Worm (Caenorhabditis elegans) whole organism, L4 larva: Measurements from ENCODE around the gene vps-35.
"Not testable (repeated sequence)": the region's sequence is repeated elsewhere in the genome, so short reads cannot be mapped to it uniquely, and the experiment has no call there.

Source experiments
- F49E8.2 ChIP-seq: sonication (generic microtip); optimal IDR thresholded peaks from 2 replicates; lab custom pipeline; 2016; ENCODE audit warnings: missing compliant biosample characterization, mild to moderate bottlenecking, missing genetic modification characterization, borderline replicate concordance
- T20F7.1 ChIP-seq: fragments of 200-800 bp; sonication (Bioruptor generic); optimal IDR thresholded peaks from 2 replicates; lab custom pipeline; 2018; ENCODE audit warnings: mild to moderate bottlenecking, missing genetic modification characterization, missing compliant biosample characterization
- arid-1 ChIP-seq: fragments of 200-800 bp; sonication (Bioruptor generic); conservative IDR thresholded peaks from 2 replicates; pipeline ENCODE4 v1.3.6; 2022; ENCODE audit warnings: missing genetic modification reagents, missing genetic modification characterization, missing compliant biosample characterization
- attf-4 ChIP-seq: sonication (generic microtip); optimal IDR thresholded peaks from 3 replicates; lab custom pipeline; 2017; ENCODE audit warnings: missing biosample characterization, missing genetic modification characterization
- ceh-20 ChIP-seq: fragments of 200-800 bp; sonication (Bioruptor generic); IDR thresholded peaks from 2 replicates; pipeline ENCODE4 v1.3.6; 2022; ENCODE audit warnings: missing genetic modification reagents, missing genetic modification characterization, missing compliant biosample characterization
- daf-16 ChIP-seq, 3 experiments: sonication (generic microtip); optimal IDR thresholded peaks; 2 replicates each; lab custom pipeline; 2016 to 2017; ENCODE audit warnings: missing genetic modification characterization in 3 of 3, missing genetic modification reagents in 3 of 3, mild to moderate bottlenecking in 2 of 3, missing compliant biosample characterization in 2 of 3, missing biosample characterization in 1 of 3, moderate library complexity in 1 of 3
- daf-19 ChIP-seq: fragments of 200-800 bp; sonication (Bioruptor generic); conservative IDR thresholded peaks from 2 replicates; pipeline ENCODE4 v1.3.6; 2022; ENCODE audit warnings: missing genetic modification characterization, missing compliant biosample characterization
- dpl-1 ChIP-seq: fragments of 150-350 bp; optimal IDR thresholded peaks from 2 replicates; lab custom pipeline; 2014; ENCODE audit warnings: missing biosample characterization, missing genetic modification reagents, missing genetic modification characterization
- egl-43 ChIP-seq: fragments of 200-800 bp; sonication (Bioruptor generic); IDR thresholded peaks from 2 replicates; pipeline ENCODE4 v1.3.6; 2022; ENCODE audit warnings: missing genetic modification reagents, missing genetic modification characterization, missing compliant biosample characterization
- fkh-10 ChIP-seq: fragments of 150-350 bp; optimal IDR thresholded peaks from 2 replicates; lab custom pipeline; 2014; ENCODE audit warnings: missing biosample characterization, missing genetic modification reagents, missing genetic modification characterization
- hif-1 ChIP-seq, 2 experiments: sonication (generic microtip); optimal IDR thresholded peaks; 2 replicates each; lab custom pipeline; 2016 to 2017; ENCODE audit warnings: missing compliant biosample characterization in 2 of 2, missing genetic modification characterization in 2 of 2, missing genetic modification reagents in 2 of 2, missing genotype in 2 of 2, mild to moderate bottlenecking in 1 of 2
- hlh-11 ChIP-seq: fragments of 200-800 bp; sonication (Bioruptor generic); optimal IDR thresholded peaks from 2 replicates; lab custom pipeline; 2018; ENCODE audit warnings: mild to moderate bottlenecking, missing genetic modification characterization, missing compliant biosample characterization
- hlh-30 ChIP-seq: sonication (generic microtip); optimal IDR thresholded peaks from 2 replicates; lab custom pipeline; 2017; ENCODE audit warnings: antibody characterized with exemption, mild to moderate bottlenecking, missing genetic modification characterization, missing compliant biosample characterization; ENCODE audit not compliant: insufficient read depth
- hmg-1.1 ChIP-seq: fragments of 200-800 bp; sonication (Bioruptor generic); IDR thresholded peaks from 2 replicates; pipeline ENCODE4 v1.3.6; 2022; ENCODE audit warnings: missing genetic modification reagents, missing genetic modification characterization, missing compliant biosample characterization
- madf-5 ChIP-seq, 2 experiments: fragments of 200-800 bp; sonication (Bioruptor generic); IDR thresholded peaks; 2 replicates each; pipeline ENCODE4 v1.3.6; 2022; ENCODE audit warnings: missing compliant biosample characterization in 2 of 2, missing genetic modification characterization in 2 of 2
- mdl-1 ChIP-seq, 2 experiments: fragments of 150-350 bp in 1 of 2; sonication (generic microtip) in 1 of 2; optimal IDR thresholded peaks; 2 replicates each; lab custom pipeline; 2014 to 2017; ENCODE audit warnings: missing biosample characterization in 2 of 2, missing genetic modification characterization in 2 of 2
- mep-1 ChIP-seq: fragments of 150-350 bp; sonication (generic microtip); optimal IDR thresholded peaks from 3 replicates; lab custom pipeline; 2014; ENCODE audit warnings: missing biosample characterization, missing genetic modification characterization
- mes-2 ChIP-seq: sonication (generic microtip); optimal IDR thresholded peaks from 2 replicates; lab custom pipeline; 2016; ENCODE audit warnings: missing genotype, mild to moderate bottlenecking, missing genetic modification characterization, missing compliant biosample characterization; ENCODE audit not compliant: poor library complexity, severe bottlenecking
- mxl-3 ChIP-seq: fragments of 200-800 bp; sonication (Bioruptor generic); optimal IDR thresholded peaks from 2 replicates; lab custom pipeline; 2018; ENCODE audit warnings: mild to moderate bottlenecking, missing genetic modification characterization, missing compliant biosample characterization
- nhr-102 ChIP-seq: sonication (generic microtip); optimal IDR thresholded peaks from 2 replicates; lab custom pipeline; 2016; ENCODE audit warnings: mild to moderate bottlenecking, missing genetic modification characterization, moderate library complexity, missing compliant biosample characterization
- nhr-111 ChIP-seq: fragments of 200-800 bp; sonication (Bioruptor generic); optimal IDR thresholded peaks from 2 replicates; lab custom pipeline; 2018; ENCODE audit warnings: mild to moderate bottlenecking, missing genetic modification characterization, missing compliant biosample characterization
- nhr-237 ChIP-seq: sonication (generic microtip); optimal IDR thresholded peaks from 2 replicates; lab custom pipeline; 2017; ENCODE audit warnings: missing biosample characterization, missing genetic modification characterization
- nhr-28 ChIP-seq: fragments of 150-350 bp; optimal IDR thresholded peaks from 2 replicates; lab custom pipeline; 2014; ENCODE audit warnings: missing biosample characterization, missing genetic modification characterization
- nhr-77 ChIP-seq: fragments of 150-350 bp; optimal IDR thresholded peaks from 2 replicates; lab custom pipeline; 2014; ENCODE audit warnings: missing biosample characterization, missing genetic modification characterization
- php-3 ChIP-seq: fragments of 200-800 bp; sonication (Bioruptor generic); IDR thresholded peaks from 2 replicates; pipeline ENCODE4 v1.3.6; 2022; ENCODE audit warnings: missing genetic modification reagents, missing genetic modification characterization, missing compliant biosample characterization
- rbr-2 ChIP-seq: sonication (generic microtip); optimal IDR thresholded peaks from 2 replicates; lab custom pipeline; 2016; ENCODE audit warnings: missing genotype, missing genetic modification characterization, missing compliant biosample characterization
- set-16 ChIP-seq: fragments of 200-800 bp; sonication (Bioruptor generic); IDR thresholded peaks from 2 replicates; pipeline ENCODE4 v1.3.6; 2022; ENCODE audit warnings: missing genetic modification reagents, missing genetic modification characterization, missing compliant biosample characterization
- snpc-1.2 ChIP-seq: fragments of 200-800 bp; sonication (Bioruptor generic); IDR thresholded peaks from 2 replicates; pipeline ENCODE4 v1.3.6; 2022; ENCODE audit warnings: missing genetic modification reagents, missing genetic modification characterization, missing compliant biosample characterization
- snpc-4 ChIP-seq: fragments of 150-350 bp; optimal IDR thresholded peaks from 2 replicates; lab custom pipeline; 2014; ENCODE audit warnings: missing biosample characterization, missing genetic modification characterization
- unc-130 ChIP-seq: sonication (generic microtip); optimal IDR thresholded peaks from 2 replicates; lab custom pipeline; 2016; ENCODE audit warnings: missing genetic modification reagents, missing genetic modification characterization, missing compliant biosample characterization
- zfp-2 ChIP-seq: sonication (generic microtip); optimal IDR thresholded peaks from 2 replicates; lab custom pipeline; 2016; ENCODE audit warnings: mild to moderate bottlenecking, missing genetic modification characterization, missing compliant biosample characterization
- zip-2 ChIP-seq: fragments of 150-350 bp; optimal IDR thresholded peaks from 2 replicates; lab custom pipeline; 2014; ENCODE audit warnings: missing biosample characterization, missing genetic modification characterization

vps-35 gene

DNA sequence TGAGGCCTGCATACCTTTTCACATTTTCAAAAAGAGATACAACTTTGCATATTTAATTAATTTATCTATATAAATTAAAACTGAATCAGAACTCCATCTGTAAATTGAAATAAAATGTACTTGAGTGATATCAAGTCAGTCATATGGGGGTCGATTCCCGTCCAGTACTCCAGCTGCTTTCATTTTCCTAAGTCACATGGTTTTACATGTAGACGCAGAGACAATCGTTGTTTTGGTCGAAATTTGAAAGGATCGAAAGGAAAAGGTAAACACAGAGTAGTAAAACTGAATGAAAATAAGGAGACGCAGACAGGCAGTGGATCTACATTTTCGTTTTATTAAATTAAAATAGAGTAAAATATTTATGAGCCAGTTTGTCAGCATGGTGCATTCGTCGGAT, 33.5 kb upstream of the vps-35 start (continued):
- TF ChIP-seq daf-16 (GFP tag; optimal IDR thresholded peaks at IDR 0.05; lab: Kevin White, UChicago): no peak
- TF ChIP-seq daf-16 (tag; optimal IDR thresholded peaks at IDR 0.05; lab: Kevin White, UChicago): peak; percentile 49
- no peak for TF ChIP-seq zip-2 (tag; lab: Kevin White, UChicago)
- TF ChIP-seq mdl-1 (tag; optimal IDR thresholded peaks at IDR 0.05; lab: Kevin White, UChicago): peak in 1 of 2 experiments; percentile 28
- no peak for TF ChIP-seq daf-19 (GFP tag; lab: Robert Waterston, UW)
- TF ChIP-seq set-16 (GFP tag; lab: Robert Waterston, UW): no peak
- no peak for TF ChIP-seq mxl-3
- TF ChIP-seq mep-1 (tag; lab: Kevin White, UChicago): no peak
- no peak for TF ChIP-seq nhr-237 (tag; lab: Kevin White, UChicago)
- TF ChIP-seq php-3: no peak
- TF ChIP-seq mes-2 (tag; lab: Kevin White, UChicago): peak; percentile 24
- peak; percentile 17 for TF ChIP-seq nhr-77 (tag; lab: Kevin White, UChicago)
- no peak for TF ChIP-seq snpc-4 (tag; lab: Kevin White, UChicago)
- no peak for TF ChIP-seq nhr-111
- no peak for TF ChIP-seq fkh-10 (GFP tag; lab: Kevin White, UChicago)
- TF ChIP-seq unc-130: no peak
- TF ChIP-seq dpl-1 (GFP tag; lab: Kevin White, UChicago): no peak

DNA sequence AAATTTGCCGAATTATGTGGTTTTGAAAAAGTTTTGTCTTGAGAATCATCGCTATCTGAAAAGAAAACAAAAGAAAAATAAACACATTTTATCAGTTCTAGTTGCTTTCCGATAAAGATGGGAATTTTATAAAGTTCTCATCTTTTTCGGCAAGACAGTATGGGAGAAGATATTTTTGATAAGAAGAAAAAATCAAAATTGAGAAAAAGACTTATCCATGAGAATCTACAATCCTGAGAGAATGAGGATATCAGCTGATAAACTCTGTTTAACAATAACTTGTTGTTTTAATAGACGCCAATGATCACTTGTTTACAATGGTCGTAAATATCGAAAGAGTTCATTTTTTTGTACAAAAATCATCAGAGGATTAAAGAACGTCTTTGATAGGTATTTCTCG, 31.6 kb upstream of the vps-35 start, which contains the start of gene F55C12.6:
Gene F55C12.6, minus strand, starts transcription at position 101 of the 400 bp plus-strand sequence.
- TF ChIP-seq daf-16 (GFP tag; optimal IDR thresholded peaks at IDR 0.05; lab: Kevin White, UChicago) (no peak), daf-16 (tag; optimal IDR thresholded peaks at IDR 0.05; lab: Kevin White, UChicago) (peak; percentile 52), fkh-10 (GFP tag; lab: Kevin White, UChicago) (no peak), egl-43 (GFP tag; lab: Robert Waterston, UW) (no peak)

DNA sequence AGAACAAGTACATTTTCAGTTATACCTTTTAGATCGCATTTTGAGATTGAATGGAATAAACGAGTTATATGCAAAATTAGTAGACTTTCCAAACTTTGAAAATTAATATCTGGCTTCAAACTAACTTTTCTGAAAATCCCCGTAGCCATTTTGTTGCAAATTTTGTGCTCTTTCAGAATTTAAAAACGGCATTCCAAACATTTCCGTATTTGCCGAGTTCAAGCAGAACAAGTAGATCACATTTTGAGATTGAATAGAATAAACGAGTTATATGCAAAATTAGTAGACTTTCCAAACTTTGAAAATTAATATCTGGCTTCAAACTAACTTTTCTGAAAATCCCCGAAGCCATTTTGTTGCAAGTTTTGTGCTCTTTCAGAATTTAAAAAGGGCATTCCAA, 31.1 kb upstream of the vps-35 start, which contains the start of gene F55C12.2:
Gene F55C12.2, plus strand, starts transcription at position 301 of the 400 bp plus-strand sequence.
- TF ChIP-seq nhr-111; nhr-28 (tag; lab: Kevin White, UChicago); F49E8.2 (tag; lab: Kevin White, UChicago): not testable (repeated sequence)

DNA sequence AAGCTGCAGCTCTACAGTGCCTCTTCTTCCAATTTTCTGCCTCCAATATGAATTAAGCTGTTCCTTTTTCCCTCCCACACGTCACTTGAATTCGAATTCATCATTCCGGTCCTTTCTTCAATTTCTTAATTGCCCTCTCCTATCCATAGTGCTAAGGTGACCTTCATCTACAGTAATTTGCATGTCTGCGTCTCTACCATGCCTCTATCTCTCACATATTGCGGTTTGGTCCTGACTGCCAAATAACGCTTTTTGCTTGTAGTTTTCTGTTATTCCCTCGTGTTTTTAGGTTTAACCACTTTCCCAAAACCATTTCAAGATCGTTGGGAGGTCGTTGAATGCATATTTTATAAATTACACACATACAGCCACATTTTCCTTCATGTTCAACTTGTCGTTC, 26.9 kb upstream of the vps-35 start:
- TF ChIP-seq nhr-28 (tag; lab: Kevin White, UChicago) (peak; percentile 30), T20F7.1 (GFP tag; lab: Kevin White, UChicago) (no peak), hif-1 (tag; optimal IDR thresholded peaks at IDR 0.05; lab: Kevin White, UChicago) (no peak), mep-1 (tag; lab: Kevin White, UChicago) (no peak), zfp-2 (tag; lab: Kevin White, UChicago) (no peak), snpc-1.2 (GFP tag; lab: Robert Waterston, UW) (no peak), hlh-11 (tag; lab: Kevin White, UChicago) (no peak), nhr-237 (tag; lab: Kevin White, UChicago) (no peak), hlh-30 (peak; percentile 24)
- TF ChIP-seq, all 104 proteins: peak for 2

DNA sequence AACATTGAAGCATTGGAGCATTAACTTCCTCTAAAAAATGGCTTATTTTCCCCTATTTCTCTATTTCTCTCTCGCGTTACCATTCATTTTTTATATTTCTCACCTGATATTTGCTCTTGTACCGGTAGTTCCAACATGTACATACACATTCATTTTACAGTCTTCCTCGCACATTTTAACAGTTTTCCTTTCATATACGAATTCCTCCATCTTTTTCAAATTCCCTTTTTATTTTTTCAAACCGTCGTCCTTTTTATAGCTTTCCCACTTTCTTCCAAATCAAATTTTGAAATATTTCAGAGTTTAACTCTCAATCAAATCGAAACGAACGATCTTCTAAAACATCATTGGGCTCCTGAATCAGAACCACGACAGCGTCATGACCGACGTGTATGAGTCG, 23.4 kb upstream of the vps-35 start, which contains the start of gene rfip-1:
Gene rfip-1, plus strand, starts transcription at position 301 of the 400 bp plus-strand sequence.
- TF ChIP-seq ceh-20 (no peak), nhr-102 (tag; lab: Kevin White, UChicago) (no peak), nhr-28 (tag; lab: Kevin White, UChicago) (no peak), daf-16 (GFP tag; optimal IDR thresholded peaks at IDR 0.05; lab: Kevin White, UChicago) (no peak), daf-16 (tag; optimal IDR thresholded peaks at IDR 0.05; lab: Kevin White, UChicago) (no peak), madf-5 (GFP tag; IDR thresholded peaks at IDR 0.05; lab: Robert Waterston, UW) (no peak), attf-4 (tag; lab: Kevin White, UChicago) (no peak), rbr-2 (no peak), snpc-1.2 (GFP tag; lab: Robert Waterston, UW) (no peak), hmg-1.1 (no peak), arid-1 (no peak)
- TF ChIP-seq, all 104 proteins: peak for 0
